Fruit fly (Drosophila melanogaster) S2 (cell line): ENCODE data around the gene lovit.

ENCODE experiments used
- CG8478 ChIP-seq: fragments of >200 bp; optimal IDR thresholded peaks from 2 replicates; lab custom pipeline; 2018
- CTCF ChIP-seq, 2 experiments: fragments of >200 bp; optimal IDR thresholded peaks; 2 replicates each; lab custom pipeline; 2018

DNA sequence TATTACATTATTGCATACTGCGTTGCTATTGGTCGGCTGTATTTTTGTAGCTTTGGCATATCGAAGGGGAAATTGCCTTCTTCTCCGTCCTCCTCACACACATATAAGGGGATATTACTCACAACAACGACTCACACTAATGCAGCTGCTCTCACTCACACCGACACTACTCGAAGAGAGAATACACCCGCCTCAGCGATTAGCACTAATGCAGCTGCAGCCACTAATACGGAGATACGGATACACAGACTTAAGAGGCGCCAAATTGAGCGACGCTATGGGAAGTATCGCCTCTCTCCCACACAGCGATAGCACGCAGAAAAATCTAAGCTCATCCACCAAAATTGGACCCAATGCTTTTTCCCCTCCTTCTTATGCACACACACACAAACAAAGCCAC, 440.9 kb downstream of the lovit start:
- no peak for TF ChIP-seq CG8478 (lab: Kevin White, UChicago)
- TF ChIP-seq CTCF (optimal IDR thresholded peaks at IDR 0.05; lab: Kevin White, UChicago), result no peak
